Fruit fly (Drosophila melanogaster) whole organism, embryonic: ENCODE results near the gene CG43137.

Source experiments
- Blimp-1 ChIP-seq: fragments of 200-800 bp; sonication (Bioruptor generic); optimal IDR thresholded peaks from 3 replicates; lab custom pipeline; 2018; ENCODE audit warnings: missing biosample characterization, missing genetic modification characterization, mild to moderate bottlenecking, moderate library complexity, missing genetic modification reagents
- CG10366 ChIP-seq: fragments of 200-800 bp; sonication (Bioruptor generic); IDR thresholded peaks from 2 replicates; pipeline ENCODE4 v1.3.6; 2022; ENCODE audit warnings: missing biosample characterization, missing genetic modification characterization
- CG10462 ChIP-seq: fragments of 200-800 bp; sonication (Bioruptor generic); optimal IDR thresholded peaks from 2 replicates; lab custom pipeline; 2016; ENCODE audit warnings: missing biosample characterization, missing genetic modification characterization
- CG10543 ChIP-seq: fragments of 200-800 bp; sonication (Bioruptor generic); optimal IDR thresholded peaks from 3 replicates; lab custom pipeline; 2017; ENCODE audit warnings: missing biosample characterization, mild to moderate bottlenecking, missing genetic modification characterization, moderate library complexity
- CG11696 ChIP-seq: fragments of 200-800 bp; sonication (Bioruptor generic); IDR thresholded peaks from 2 replicates; pipeline ENCODE4 v1.3.6; 2022; ENCODE audit warnings: missing biosample characterization, missing genetic modification characterization
- CG12071 ChIP-seq: fragments of 200-800 bp; sonication (Bioruptor generic); optimal IDR thresholded peaks from 3 replicates; lab custom pipeline; 2018; ENCODE audit warnings: missing biosample characterization, mild to moderate bottlenecking, missing genetic modification characterization
- CG1233 ChIP-seq: fragments of 200-800 bp; sonication (Bioruptor generic); optimal IDR thresholded peaks from 4 replicates; lab custom pipeline; 2018; ENCODE audit warnings: missing biosample characterization, mild to moderate bottlenecking, missing genetic modification characterization
- CG14860 ChIP-seq: fragments of 200-800 bp; sonication (Bioruptor generic); IDR thresholded peaks from 3 replicates; pipeline ENCODE4 v1.3.6; 2022; ENCODE audit warnings: missing biosample characterization, missing genetic modification characterization; ENCODE audit not compliant: partially characterized antibody
- CG2129 ChIP-seq: fragments of 200-800 bp; sonication (Bioruptor generic); IDR thresholded peaks from 2 replicates; pipeline ENCODE4 v1.3.6; 2022; ENCODE audit warnings: missing biosample characterization, missing genetic modification characterization; ENCODE audit not compliant: partially characterized antibody
- CG2202 ChIP-seq: fragments of 200-800 bp; sonication (Bioruptor generic); optimal IDR thresholded peaks from 2 replicates; lab custom pipeline; 2018; ENCODE audit warnings: missing biosample characterization, mild to moderate bottlenecking, missing genetic modification characterization
- CG2678 ChIP-seq: fragments of 200-800 bp; sonication (Bioruptor generic); optimal IDR thresholded peaks from 3 replicates; lab custom pipeline; 2019; ENCODE audit warnings: missing biosample characterization, mild to moderate bottlenecking, missing genetic modification characterization, moderate library complexity
- CG34224 ChIP-seq: fragments of 200-800 bp; sonication (Bioruptor generic); IDR thresholded peaks from 3 replicates; pipeline ENCODE4 v1.3.6; 2022; ENCODE audit warnings: missing biosample characterization, missing genetic modification characterization; ENCODE audit not compliant: partially characterized antibody
- CG5180 ChIP-seq: fragments of 200-800 bp; sonication (Bioruptor generic); optimal IDR thresholded peaks from 3 replicates; lab custom pipeline; 2017; ENCODE audit warnings: missing biosample characterization, missing genetic modification characterization, mild to moderate bottlenecking, moderate library complexity, missing genetic modification reagents
- CG5953 ChIP-seq: fragments of 200-800 bp; sonication (Bioruptor generic); IDR thresholded peaks from 2 replicates; pipeline ENCODE4 v1.3.6; 2022; ENCODE audit warnings: missing biosample characterization, missing genetic modification characterization
- CG6272 ChIP-seq: fragments of 200-800 bp; sonication (Bioruptor generic); IDR thresholded peaks from 2 replicates; pipeline ENCODE4 v1.3.6; 2022; ENCODE audit warnings: missing biosample characterization, missing genetic modification characterization
- CG6683 ChIP-seq: fragments of 200-800 bp; sonication (Bioruptor generic); optimal IDR thresholded peaks from 2 replicates; lab custom pipeline; 2017; ENCODE audit warnings: missing biosample characterization, mild to moderate bottlenecking, missing genetic modification characterization, missing genetic modification reagents
- CG8089 ChIP-seq: fragments of 200-800 bp; sonication (Bioruptor generic); optimal IDR thresholded peaks from 3 replicates; lab custom pipeline; 2016; ENCODE audit warnings: missing biosample characterization, missing genetic modification characterization
- CG8281 ChIP-seq: fragments of 200-800 bp; sonication (Bioruptor generic); optimal IDR thresholded peaks from 2 replicates; lab custom pipeline; 2018; ENCODE audit warnings: missing biosample characterization, mild to moderate bottlenecking, missing genetic modification characterization, moderate library complexity
- CG8478 ChIP-seq: fragments of >200 bp; optimal IDR thresholded peaks from 2 replicates; lab custom pipeline; 2018
- CG9609 ChIP-seq: fragments of 200-800 bp; sonication (Bioruptor generic); optimal IDR thresholded peaks from 3 replicates; lab custom pipeline; 2016; ENCODE audit warnings: missing biosample characterization, missing genetic modification characterization
- CG9876 ChIP-seq: fragments of 200-800 bp; sonication (Bioruptor generic); optimal IDR thresholded peaks from 2 replicates; lab custom pipeline; 2016; ENCODE audit warnings: missing biosample characterization, missing genetic modification characterization
- Doc3 ChIP-seq: fragments of 200-800 bp; sonication (Bioruptor generic); IDR thresholded peaks from 3 replicates; pipeline ENCODE4 v1.3.6; 2022; ENCODE audit warnings: missing biosample characterization, missing genetic modification characterization; ENCODE audit not compliant: partially characterized antibody
- Dref ChIP-seq: fragments of 200-800 bp; sonication (Bioruptor generic); IDR thresholded peaks from 2 replicates; pipeline ENCODE4 v1.3.6; 2022; ENCODE audit warnings: missing biosample characterization, missing genetic modification characterization
- GATAe ChIP-seq: fragments of 200-800 bp; sonication (Bioruptor generic); conservative IDR thresholded peaks from 2 replicates; pipeline ENCODE4 v1.3.6; 2022; ENCODE audit warnings: missing biosample characterization, missing genetic modification characterization
- NFAT ChIP-seq: fragments of 200-800 bp; sonication (Bioruptor generic); IDR thresholded peaks from 2 replicates; pipeline ENCODE4 v1.3.6; 2022; ENCODE audit warnings: missing biosample characterization, missing genetic modification characterization
- Nf-YB ChIP-seq: fragments of 200-800 bp; sonication (Bioruptor generic); optimal IDR thresholded peaks from 3 replicates; lab custom pipeline; 2019; ENCODE audit warnings: missing biosample characterization, mild to moderate bottlenecking, missing genetic modification characterization, moderate library complexity
- PHDP ChIP-seq: fragments of 200-800 bp; sonication (Bioruptor generic); optimal IDR thresholded peaks from 3 replicates; lab custom pipeline; 2018; ENCODE audit warnings: missing biosample characterization, mild to moderate bottlenecking, missing genetic modification characterization, moderate library complexity
- Sox100B ChIP-seq: fragments of 200-800 bp; sonication (Bioruptor generic); optimal IDR thresholded peaks from 3 replicates; lab custom pipeline; 2018; ENCODE audit warnings: missing biosample characterization, mild to moderate bottlenecking, missing genetic modification characterization
- bowl ChIP-seq: fragments of 200-800 bp; sonication (Bioruptor generic); IDR thresholded peaks from 2 replicates; pipeline ENCODE4 v1.3.6; 2022; ENCODE audit warnings: missing biosample characterization, missing genetic modification characterization
- cg ChIP-seq: fragments of 200-800 bp; sonication (Bioruptor generic); optimal IDR thresholded peaks from 3 replicates; lab custom pipeline; 2019; ENCODE audit warnings: missing biosample characterization, mild to moderate bottlenecking, missing genetic modification characterization, moderate library complexity
- croc ChIP-seq: fragments of 200-800 bp; sonication (Bioruptor generic); conservative IDR thresholded peaks from 3 replicates; pipeline ENCODE4 v1.3.6; 2022; ENCODE audit warnings: missing biosample characterization, missing genetic modification characterization
- fru ChIP-seq: fragments of >200 bp; optimal IDR thresholded peaks from 2 replicates; lab custom pipeline; 2017
- gro ChIP-seq: fragments of 200-800 bp; sonication (Bioruptor generic); optimal IDR thresholded peaks from 2 replicates; lab custom pipeline; 2016; ENCODE audit warnings: missing biosample characterization, missing genetic modification characterization
- hb ChIP-seq: fragments of 200-800 bp; sonication (Bioruptor generic); IDR thresholded peaks from 3 replicates; pipeline ENCODE4 v1.3.6; 2022; ENCODE audit warnings: missing biosample characterization, missing genetic modification characterization; ENCODE audit not compliant: partially characterized antibody
- lab ChIP-seq: fragments of 200-800 bp; sonication (Bioruptor generic); optimal IDR thresholded peaks from 3 replicates; lab custom pipeline; 2017; ENCODE audit warnings: missing biosample characterization, missing genetic modification characterization, mild to moderate bottlenecking, moderate library complexity, missing genetic modification reagents
- lov ChIP-seq, 2 experiments: fragments of 200-800 bp in 1 of 2; fragments of >200 bp in 1 of 2; sonication (Bioruptor generic) in 1 of 2; IDR thresholded peaks in 1 of 2; optimal IDR thresholded peaks in 1 of 2; 2 replicates in 1 of 2; 3 replicates in 1 of 2; pipeline versions ENCODE4 v1.3.6 to Lab custom; 2017 to 2022; ENCODE audit warnings: missing biosample characterization in 1 of 2, missing genetic modification characterization in 1 of 2
- nau ChIP-seq: fragments of 200-800 bp; sonication (Bioruptor generic); optimal IDR thresholded peaks from 3 replicates; lab custom pipeline; 2017; ENCODE audit warnings: missing biosample characterization, mild to moderate bottlenecking, missing genetic modification characterization, missing genetic modification reagents
- org-1 ChIP-seq: fragments of 200-800 bp; sonication (Bioruptor generic); optimal IDR thresholded peaks from 2 replicates; lab custom pipeline; 2017; ENCODE audit warnings: missing biosample characterization, missing genetic modification characterization
- pfk ChIP-seq: fragments of 200-800 bp; sonication (Bioruptor generic); optimal IDR thresholded peaks from 2 replicates; lab custom pipeline; 2018; ENCODE audit warnings: missing biosample characterization, mild to moderate bottlenecking, missing genetic modification characterization, moderate library complexity
- repo ChIP-seq: fragments of 200-800 bp; sonication (Bioruptor generic); optimal IDR thresholded peaks from 2 replicates; lab custom pipeline; 2016; ENCODE audit warnings: missing biosample characterization, missing genetic modification characterization
- salm ChIP-seq: fragments of 200-800 bp; sonication (Bioruptor generic); optimal IDR thresholded peaks from 2 replicates; lab custom pipeline; 2018; ENCODE audit warnings: missing biosample characterization, mild to moderate bottlenecking, missing genetic modification characterization
- sens ChIP-seq: fragments of 200-800 bp; sonication (Bioruptor generic); peaks from one replicate; lab custom pipeline; 2016; ENCODE audit warnings: missing biosample characterization, missing genetic modification characterization
- sim ChIP-seq: fragments of 200-800 bp; sonication (Bioruptor generic); IDR thresholded peaks from 2 replicates; pipeline ENCODE4 v1.3.6; 2022; ENCODE audit warnings: missing biosample characterization, missing genetic modification characterization
- so ChIP-seq: fragments of 200-800 bp; sonication (Bioruptor generic); IDR thresholded peaks from 3 replicates; pipeline ENCODE4 v1.3.6; 2022; ENCODE audit warnings: missing biosample characterization, missing genetic modification characterization
- ssp ChIP-seq: fragments of 200-800 bp; sonication (Bioruptor generic); IDR thresholded peaks from 2 replicates; pipeline ENCODE4 v1.3.6; 2022; ENCODE audit warnings: missing biosample characterization, missing genetic modification characterization
- tio ChIP-seq: fragments of 200-800 bp; sonication (Bioruptor generic); optimal IDR thresholded peaks from 2 replicates; lab custom pipeline; 2017; ENCODE audit warnings: missing biosample characterization, missing genetic modification characterization, inconsistent platforms
- wek ChIP-seq: fragments of 200-800 bp; sonication (Bioruptor generic); optimal IDR thresholded peaks from 3 replicates; lab custom pipeline; 2018; ENCODE audit warnings: missing biosample characterization, mild to moderate bottlenecking, missing genetic modification characterization, moderate library complexity
- yki ChIP-seq: fragments of >200 bp; optimal IDR thresholded peaks from 3 replicates; lab custom pipeline; 2018
- zen ChIP-seq: fragments of 200-800 bp; sonication (Bioruptor generic); optimal IDR thresholded peaks from 3 replicates; lab custom pipeline; 2018; ENCODE audit warnings: missing biosample characterization, mild to moderate bottlenecking, missing genetic modification characterization, moderate library complexity

The CG43137 gene

DNA sequence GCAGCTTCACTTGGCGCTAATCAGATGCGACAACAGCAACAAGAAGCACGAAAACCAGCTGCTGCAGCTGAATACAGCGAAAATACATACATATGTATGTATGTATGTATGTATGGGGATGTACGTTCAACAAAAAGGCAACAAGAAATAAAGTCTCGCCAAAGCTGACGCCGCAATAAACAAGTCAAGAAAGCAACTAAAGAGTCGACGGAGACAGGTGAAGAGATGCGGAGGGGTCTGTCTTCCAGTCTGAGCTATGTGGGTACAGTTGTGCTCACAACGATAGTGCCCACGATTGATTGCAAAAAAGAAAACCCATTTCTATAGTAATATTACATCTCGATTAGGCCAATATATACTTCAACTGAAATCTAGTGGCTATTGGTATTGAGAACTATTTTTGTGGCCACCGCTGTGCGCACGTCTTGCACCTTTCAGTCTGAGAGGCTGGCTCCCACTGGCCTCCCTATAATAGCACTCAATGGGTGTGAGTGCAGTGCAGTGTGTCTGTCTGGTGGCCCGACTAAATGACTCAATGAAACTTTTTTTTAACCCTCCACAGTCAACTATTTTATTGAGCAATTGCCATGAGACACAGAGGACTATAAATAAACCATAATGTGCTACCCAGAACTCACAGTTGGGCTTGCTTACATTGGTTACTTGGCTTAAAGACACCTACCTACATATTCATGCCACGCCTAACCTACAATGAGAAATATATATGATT, 31.0 kb upstream of the CG43137 start (continued):
- TF ChIP-seq hb (GFP tag; lab: Robert Waterston, UW) (no peak), croc (GFP tag; lab: Robert Waterston, UW) (peak; percentile 90), CG11696 (GFP tag; lab: Robert Waterston, UW) (peak; percentile 96), CG10366 (GFP tag; lab: Robert Waterston, UW) (peak; percentile 92), tio (GFP tag; lab: Kevin White, UChicago) (peak; percentile 81), sim (GFP tag; lab: Robert Waterston, UW) (peak; percentile 92), CG9609 (peak; percentile 82), CG2202 (tag; lab: Kevin White, UChicago) (peak; percentile 76), CG6683 (GFP tag; lab: Kevin White, UChicago) (peak; percentile 57), repo (GFP tag; lab: Kevin White, UChicago) (peak; percentile 93), GATAe (GFP tag; lab: Robert Waterston, UW) (no peak), org-1 (GFP tag; lab: Kevin White, UChicago) (peak; percentile 84), CG2678 (tag; lab: Kevin White, UChicago) (peak; percentile 88), CG8281 (tag; lab: Kevin White, UChicago) (peak; percentile 50), CG8089 (GFP tag; lab: Kevin White, UChicago) (peak; percentile 88), PHDP (tag; lab: Kevin White, UChicago) (peak; percentile 84), CG14860 (GFP tag; lab: Robert Waterston, UW) (no peak), fru (lab: Kevin White, UChicago) (no peak), CG10462 (peak; percentile 81), CG10543 (GFP tag; lab: Kevin White, UChicago) (no peak), Dref (no peak), lab (GFP tag; lab: Kevin White, UChicago) (peak; percentile 93), NFAT (GFP tag; lab: Robert Waterston, UW) (peak; percentile 69), wek (GFP tag; lab: Kevin White, UChicago) (peak; percentile 77), CG34224 (no peak), CG8478 (lab: Kevin White, UChicago) (no peak), CG12071 (GFP tag; lab: Kevin White, UChicago) (peak; percentile 90), gro (peak; percentile 52), CG5180 (GFP tag; lab: Kevin White, UChicago) (peak; percentile 80), sens (peak; percentile 99), so (peak; percentile 90), CG9876 (GFP tag; lab: Kevin White, UChicago) (peak; percentile 70), cg (GFP tag; lab: Kevin White, UChicago) (no peak), CG5953 (GFP tag; lab: Robert Waterston, UW) (peak; percentile 91), Nf-YB (GFP tag; lab: Kevin White, UChicago) (peak; percentile 57), CG6272 (GFP tag; lab: Robert Waterston, UW) (peak; percentile 65), CG2129 (GFP tag; lab: Robert Waterston, UW) (no peak), salm (tag; lab: Kevin White, UChicago) (peak; percentile 86), Blimp-1 (GFP tag; lab: Kevin White, UChicago) (peak; percentile 91), Doc3 (GFP tag; lab: Robert Waterston, UW) (no peak), nau (GFP tag; lab: Kevin White, UChicago) (peak; percentile 85), zen (tag; lab: Kevin White, UChicago) (peak; percentile 72), CG1233 (GFP tag; lab: Kevin White, UChicago) (peak; percentile 83), pfk (GFP tag; lab: Kevin White, UChicago) (no peak), yki (no peak), bowl (peak; percentile 85), lov (optimal IDR thresholded peaks at IDR 0.05; lab: Kevin White, UChicago) (no peak), lov (GFP tag; IDR thresholded peaks at IDR 0.05; lab: Robert Waterston, UW) (peak; percentile 95), ssp (peak; percentile 83), Sox100B (GFP tag; lab: Kevin White, UChicago) (peak; percentile 83)
